Fruit fly (Drosophila melanogaster) whole organism, embryonic: Measurements from ENCODE around the gene Dmtn.

Source experiments
- Atf6 ChIP-seq: fragments of 200-800 bp; sonication (Bioruptor generic); IDR thresholded peaks from 2 replicates; pipeline ENCODE4 v1.3.6; 2022; ENCODE audit warnings: missing biosample characterization, missing genetic modification characterization
- CG10274 ChIP-seq: fragments of 200-800 bp; sonication (Bioruptor generic); optimal IDR thresholded peaks from 3 replicates; lab custom pipeline; 2017; ENCODE audit warnings: missing biosample characterization, mild to moderate bottlenecking, missing genetic modification characterization
- CG10462 ChIP-seq: fragments of 200-800 bp; sonication (Bioruptor generic); optimal IDR thresholded peaks from 2 replicates; lab custom pipeline; 2016; ENCODE audit warnings: missing biosample characterization, missing genetic modification characterization
- CG13123 ChIP-seq: fragments of 200-800 bp; sonication (Bioruptor generic); optimal IDR thresholded peaks from 2 replicates; lab custom pipeline; 2016; ENCODE audit warnings: missing biosample characterization, missing genetic modification characterization
- CG13775 ChIP-seq: fragments of 200-800 bp; sonication (Bioruptor generic); optimal IDR thresholded peaks from 3 replicates; lab custom pipeline; 2017; ENCODE audit warnings: missing biosample characterization, mild to moderate bottlenecking, missing genetic modification characterization
- CG14014 ChIP-seq: fragments of 200-800 bp; sonication (Bioruptor generic); IDR thresholded peaks from 2 replicates; pipeline ENCODE4 v1.3.6; 2022; ENCODE audit warnings: missing biosample characterization, missing genetic modification characterization
- CG15514 ChIP-seq: fragments of 200-800 bp; sonication (Bioruptor generic); optimal IDR thresholded peaks from 3 replicates; lab custom pipeline; 2017; ENCODE audit warnings: missing biosample characterization, missing genetic modification characterization, mild to moderate bottlenecking, moderate library complexity, missing genetic modification reagents
- CG17361 ChIP-seq: fragments of 200-800 bp; sonication (Bioruptor generic); IDR thresholded peaks from 3 replicates; pipeline ENCODE4 v1.3.6; 2022; ENCODE audit warnings: missing biosample characterization, missing genetic modification characterization
- CG18262 ChIP-seq: fragments of 200-800 bp; optimal IDR thresholded peaks from 3 replicates; lab custom pipeline; 2019; ENCODE audit warnings: missing biosample characterization, mild to moderate bottlenecking, missing genetic modification characterization, moderate library complexity
- CG32772 ChIP-seq: fragments of 200-800 bp; sonication (Bioruptor generic); IDR thresholded peaks from 2 replicates; pipeline ENCODE4 v1.3.6; 2022; ENCODE audit warnings: missing biosample characterization, missing genetic modification characterization
- CG3995 ChIP-seq: fragments of 200-800 bp; sonication (Bioruptor generic); optimal IDR thresholded peaks from 3 replicates; lab custom pipeline; 2016; ENCODE audit warnings: missing biosample characterization, missing genetic modification characterization
- CG42726 ChIP-seq: fragments of 200-800 bp; sonication (Bioruptor generic); IDR thresholded peaks from 2 replicates; pipeline ENCODE4 v1.3.6; 2022; ENCODE audit warnings: missing biosample characterization, missing genetic modification characterization; ENCODE audit not compliant: partially characterized antibody
- CG5953 ChIP-seq: fragments of 200-800 bp; sonication (Bioruptor generic); IDR thresholded peaks from 2 replicates; pipeline ENCODE4 v1.3.6; 2022; ENCODE audit warnings: missing biosample characterization, missing genetic modification characterization
- CG6175 ChIP-seq: fragments of 200-800 bp; sonication (Bioruptor generic); IDR thresholded peaks from 3 replicates; pipeline ENCODE4 v1.3.6; 2022; ENCODE audit warnings: missing biosample characterization, missing genetic modification characterization
- CG6272 ChIP-seq: fragments of 200-800 bp; sonication (Bioruptor generic); IDR thresholded peaks from 2 replicates; pipeline ENCODE4 v1.3.6; 2022; ENCODE audit warnings: missing biosample characterization, missing genetic modification characterization
- CG6765 ChIP-seq: fragments of 200-800 bp; sonication (Bioruptor generic); optimal IDR thresholded peaks from 3 replicates; lab custom pipeline; 2017; ENCODE audit warnings: missing biosample characterization, mild to moderate bottlenecking, missing genetic modification characterization
- CG6791 ChIP-seq: fragments of 200-800 bp; sonication (Bioruptor generic); IDR thresholded peaks from 3 replicates; pipeline ENCODE4 v1.3.6; 2022; ENCODE audit warnings: missing biosample characterization, missing genetic modification characterization; ENCODE audit not compliant: partially characterized antibody
- CG7372 ChIP-seq: fragments of 200-800 bp; sonication (Bioruptor generic); IDR thresholded peaks from 2 replicates; pipeline ENCODE4 v1.3.6; 2022; ENCODE audit warnings: missing biosample characterization, missing genetic modification characterization
- CG7745 ChIP-seq: fragments of 200-800 bp; sonication (Bioruptor generic); optimal IDR thresholded peaks from 2 replicates; lab custom pipeline; 2018; ENCODE audit warnings: missing biosample characterization, mild to moderate bottlenecking, missing genetic modification characterization, moderate library complexity
- CG7839 ChIP-seq: fragments of 200-800 bp; sonication (Bioruptor generic); optimal IDR thresholded peaks from 3 replicates; lab custom pipeline; 2018; ENCODE audit warnings: missing biosample characterization, mild to moderate bottlenecking, missing genetic modification characterization, moderate library complexity
- CG7987 ChIP-seq: fragments of 200-800 bp; sonication (Bioruptor generic); optimal IDR thresholded peaks from 2 replicates; lab custom pipeline; 2018; ENCODE audit warnings: missing biosample characterization, mild to moderate bottlenecking, missing genetic modification characterization, moderate library complexity
- Camta ChIP-seq: fragments of 200-800 bp; sonication (Bioruptor generic); optimal IDR thresholded peaks from 2 replicates; lab custom pipeline; 2016; ENCODE audit warnings: missing biosample characterization, missing genetic modification characterization
- D19A ChIP-seq: fragments of 200-800 bp; optimal IDR thresholded peaks from 3 replicates; lab custom pipeline; 2019; ENCODE audit warnings: missing biosample characterization, mild to moderate bottlenecking, missing genetic modification characterization, moderate library complexity
- HmgD ChIP-seq: fragments of 200-800 bp; sonication (Bioruptor generic); optimal IDR thresholded peaks from 3 replicates; lab custom pipeline; 2016; ENCODE audit warnings: missing biosample characterization, missing genetic modification characterization
- Hmx ChIP-seq: fragments of 200-800 bp; sonication (Bioruptor generic); optimal IDR thresholded peaks from 2 replicates; lab custom pipeline; 2016; ENCODE audit warnings: missing biosample characterization, missing genetic modification characterization
- Hr51 ChIP-seq, 2 experiments: fragments of 200-800 bp; sonication (Bioruptor generic); optimal IDR thresholded peaks; 2 replicates in 1 of 2; 3 replicates in 1 of 2; lab custom pipeline; 2016 to 2018; ENCODE audit warnings: missing biosample characterization in 2 of 2, missing genetic modification characterization in 2 of 2, mild to moderate bottlenecking in 1 of 2, moderate library complexity in 1 of 2
- Mrtf ChIP-seq: fragments of 200-800 bp; sonication (Bioruptor generic); IDR thresholded peaks from 3 replicates; pipeline ENCODE4 v1.3.6; 2022; ENCODE audit warnings: missing biosample characterization, missing genetic modification characterization
- NC2β ChIP-seq: fragments of 200-800 bp; sonication (Bioruptor generic); optimal IDR thresholded peaks from 2 replicates; lab custom pipeline; 2016; ENCODE audit warnings: missing biosample characterization, missing genetic modification characterization
- Side ChIP-seq: fragments of 200-800 bp; sonication (Bioruptor generic); optimal IDR thresholded peaks from 2 replicates; lab custom pipeline; 2016; ENCODE audit warnings: missing biosample characterization, missing genetic modification characterization
- Xrp1 ChIP-seq: fragments of 200-800 bp; sonication (Bioruptor generic); IDR thresholded peaks from 2 replicates; pipeline ENCODE4 v1.3.6; 2022; ENCODE audit warnings: missing biosample characterization, missing genetic modification characterization
- ab ChIP-seq: fragments of 200-800 bp; sonication (Bioruptor generic); optimal IDR thresholded peaks from 2 replicates; lab custom pipeline; 2016; ENCODE audit warnings: missing biosample characterization, missing genetic modification characterization
- al ChIP-seq: fragments of 200-800 bp; sonication (Bioruptor generic); IDR thresholded peaks from 2 replicates; pipeline ENCODE4 v1.3.6; 2022; ENCODE audit warnings: missing biosample characterization, missing genetic modification characterization
- bcd ChIP-seq: fragments of 200-800 bp; sonication (Bioruptor generic); optimal IDR thresholded peaks from 2 replicates; lab custom pipeline; 2017; ENCODE audit warnings: missing biosample characterization, mild to moderate bottlenecking, missing genetic modification characterization
- bigmax ChIP-seq: fragments of 200-800 bp; sonication (Bioruptor generic); optimal IDR thresholded peaks from 2 replicates; lab custom pipeline; 2018; ENCODE audit warnings: missing biosample characterization, mild to moderate bottlenecking, missing genetic modification characterization
- danr ChIP-seq: fragments of 200-800 bp; sonication (Bioruptor generic); IDR thresholded peaks from 2 replicates; pipeline ENCODE4 v1.3.6; 2022; ENCODE audit warnings: missing biosample characterization, missing genetic modification characterization
- dimm ChIP-seq: fragments of 200-800 bp; sonication (Bioruptor generic); IDR thresholded peaks from 2 replicates; pipeline ENCODE4 v1.3.6; 2022; ENCODE audit warnings: missing biosample characterization, missing genetic modification characterization
- ewg ChIP-seq: fragments of 200-800 bp; sonication (Bioruptor generic); optimal IDR thresholded peaks from 3 replicates; lab custom pipeline; 2017; ENCODE audit warnings: mild to moderate bottlenecking, missing biosample characterization, missing genetic modification reagents, missing genetic modification characterization
- fd96Cb ChIP-seq: fragments of 200-800 bp; sonication (Bioruptor generic); optimal IDR thresholded peaks from 2 replicates; lab custom pipeline; 2018; ENCODE audit warnings: missing biosample characterization, mild to moderate bottlenecking, missing genetic modification characterization, moderate library complexity
- gem ChIP-seq: fragments of 200-800 bp; sonication (Bioruptor generic); optimal IDR thresholded peaks from 2 replicates; lab custom pipeline; 2019; ENCODE audit warnings: missing biosample characterization, mild to moderate bottlenecking, missing genetic modification characterization, moderate library complexity
- ind ChIP-seq: fragments of 200-800 bp; sonication (Bioruptor generic); optimal IDR thresholded peaks from 3 replicates; lab custom pipeline; 2016; ENCODE audit warnings: missing biosample characterization, missing genetic modification characterization
- lab ChIP-seq: fragments of 200-800 bp; sonication (Bioruptor generic); optimal IDR thresholded peaks from 3 replicates; lab custom pipeline; 2017; ENCODE audit warnings: missing biosample characterization, missing genetic modification characterization, mild to moderate bottlenecking, moderate library complexity, missing genetic modification reagents
- lilli ChIP-seq: fragments of 200-800 bp; sonication (Bioruptor generic); optimal IDR thresholded peaks from 3 replicates; lab custom pipeline; 2016; ENCODE audit warnings: missing biosample characterization, missing genetic modification characterization
- luna ChIP-seq: fragments of 200-800 bp; sonication (Bioruptor generic); optimal IDR thresholded peaks from 2 replicates; lab custom pipeline; 2016; ENCODE audit warnings: missing biosample characterization, missing genetic modification characterization
- mld ChIP-seq: fragments of 200-800 bp; sonication (Bioruptor generic); IDR thresholded peaks from 3 replicates; pipeline ENCODE4 v1.3.6; 2022; ENCODE audit warnings: missing biosample characterization, missing genetic modification characterization; ENCODE audit not compliant: partially characterized antibody
- otp ChIP-seq: fragments of 200-800 bp; sonication (Bioruptor generic); IDR thresholded peaks from 3 replicates; pipeline ENCODE4, ENCODE4 v1.3.6; 2022; ENCODE audit warnings: missing biosample characterization, missing genetic modification characterization
- psq ChIP-seq: fragments of 200-800 bp; sonication (Bioruptor generic); optimal IDR thresholded peaks from 2 replicates; lab custom pipeline; 2017; ENCODE audit warnings: missing biosample characterization, missing genetic modification characterization
- rib ChIP-seq: fragments of 200-800 bp; sonication (Bioruptor generic); IDR thresholded peaks from 2 replicates; pipeline ENCODE4 v1.3.6; 2022; ENCODE audit warnings: missing biosample characterization, missing genetic modification characterization
- ro ChIP-seq: fragments of 200-800 bp; sonication (Bioruptor generic); IDR thresholded peaks from 2 replicates; pipeline ENCODE4 v1.3.6; 2022; ENCODE audit warnings: missing biosample characterization, missing genetic modification characterization
- row ChIP-seq: fragments of 200-800 bp; sonication (Bioruptor generic); IDR thresholded peaks from 3 replicates; pipeline ENCODE4 v1.3.6; 2022; ENCODE audit warnings: missing biosample characterization, missing genetic modification characterization
- vvl ChIP-seq: fragments of 200-800 bp; sonication (Bioruptor generic); IDR thresholded peaks from 2 replicates; pipeline ENCODE4 v1.3.6; 2022; ENCODE audit warnings: missing biosample characterization, missing genetic modification characterization
- zfh2 ChIP-seq: fragments of 200-800 bp; sonication (Bioruptor generic); optimal IDR thresholded peaks from 2 replicates; lab custom pipeline; 2016; ENCODE audit warnings: missing biosample characterization, missing genetic modification characterization

The Dmtn gene

DNA sequence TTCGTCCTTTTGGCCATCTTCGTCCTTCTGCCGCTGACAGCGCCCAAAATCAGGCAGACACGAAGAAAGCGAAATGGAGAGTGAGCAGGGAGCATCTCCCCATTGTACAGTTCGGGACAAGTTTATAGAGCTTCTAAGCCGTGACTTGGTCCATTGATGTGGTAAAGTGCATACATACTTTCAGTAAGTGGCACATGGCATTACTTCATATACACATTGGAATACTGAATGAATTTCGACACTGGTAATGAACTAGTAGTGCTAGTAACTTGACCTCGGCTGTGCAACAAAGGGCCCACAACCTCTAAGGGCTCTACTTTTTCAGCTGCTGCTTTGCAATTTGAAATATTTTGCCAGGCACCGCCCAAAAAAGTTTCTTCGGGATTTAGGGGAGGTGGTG lies 10.5 kb upstream of the Dmtn start (continued):
- peak; percentile 55; the same call in 1 of the 2 replicates for TF ChIP-seq dimm (GFP tag; lab: Robert Waterston, UW)
- no peak for TF ChIP-seq psq (GFP tag; lab: Kevin White, UChicago)
- peak; percentile 59; the same call in 2 of the 3 replicates for TF ChIP-seq CG6175 (GFP tag; lab: Robert Waterston, UW)
- TF ChIP-seq Xrp1 (GFP tag; lab: Robert Waterston, UW), result peak; percentile 73
- TF ChIP-seq CG3995 (GFP tag; lab: Kevin White, UChicago), result peak; percentile 50
- TF ChIP-seq ind (GFP tag; lab: Kevin White, UChicago), result peak; percentile 84
- 0 out of 2 replicates have a peak, but pooled peaks have one; percentile 28 for TF ChIP-seq danr (GFP tag; lab: Robert Waterston, UW)
- TF ChIP-seq Hr51 (GFP tag; optimal IDR thresholded peaks at IDR 0.05; lab: Kevin White, UChicago), result peak; percentile 50 to 72
- no peak for TF ChIP-seq mld (GFP tag; lab: Robert Waterston, UW)
- TF ChIP-seq ewg, result peak; percentile 44
- TF ChIP-seq CG7839 (tag; lab: Kevin White, UChicago), result peak; percentile 87
- TF ChIP-seq D19A (tag; lab: Kevin White, UChicago), result peak; percentile 48
- TF ChIP-seq zfh2 (GFP tag; lab: Kevin White, UChicago), result peak; percentile 66
- TF ChIP-seq HmgD (GFP tag; lab: Kevin White, UChicago), result no peak
- TF ChIP-seq row (GFP tag; lab: Robert Waterston, UW), result peak; percentile 80
- no peak for TF ChIP-seq bigmax
- TF ChIP-seq CG7987 (GFP tag; lab: Kevin White, UChicago), result peak; percentile 42
- no peak for TF ChIP-seq CG13123 (GFP tag; lab: Kevin White, UChicago)
- 0 out of 2 replicates have a peak, but pooled peaks have one; percentile 21 for TF ChIP-seq rib (GFP tag; lab: Robert Waterston, UW)
- TF ChIP-seq gem (tag; lab: Kevin White, UChicago), result peak; percentile 80
- 0 out of 2 replicates have a peak, but pooled peaks have one; percentile 37 for TF ChIP-seq CG6272 (GFP tag; lab: Robert Waterston, UW)
- peak; percentile 78 for TF ChIP-seq CG15514 (GFP tag; lab: Kevin White, UChicago)
- peak; percentile 69 for TF ChIP-seq CG7372 (GFP tag; lab: Robert Waterston, UW)
- peak; percentile 69 for TF ChIP-seq Side (GFP tag; lab: Kevin White, UChicago)
- peak; percentile 70 for TF ChIP-seq CG32772
- TF ChIP-seq luna, result peak; percentile 47
- peak; percentile 18 for TF ChIP-seq CG10462 (GFP tag; lab: Kevin White, UChicago)
- TF ChIP-seq NC2β (GFP tag; lab: Kevin White, UChicago), result peak; percentile 34
- peak; percentile 75 for TF ChIP-seq CG5953 (GFP tag; lab: Robert Waterston, UW)
- peak; percentile 62 for TF ChIP-seq fd96Cb (tag; lab: Kevin White, UChicago)
- peak; percentile 54 for TF ChIP-seq CG13775 (GFP tag; lab: Kevin White, UChicago)
- TF ChIP-seq CG6791 (GFP tag; lab: Robert Waterston, UW), result no peak
- TF ChIP-seq CG7745 (tag; lab: Kevin White, UChicago), result no peak
- TF ChIP-seq ab (GFP tag; lab: Kevin White, UChicago), result peak; percentile 18
- peak; percentile 87 for TF ChIP-seq vvl (GFP tag; lab: Robert Waterston, UW)
- TF ChIP-seq CG14014, result peak; percentile 87
- no peak for TF ChIP-seq Hmx
- peak; percentile 64 for TF ChIP-seq al (GFP tag; lab: Robert Waterston, UW)
- peak; percentile 75 for TF ChIP-seq CG6765 (GFP tag; lab: Kevin White, UChicago)
- TF ChIP-seq Camta (GFP tag; lab: Kevin White, UChicago), result peak; percentile 48
- TF ChIP-seq bcd (GFP tag; lab: Kevin White, UChicago), result peak; percentile 79
- TF ChIP-seq CG17361 (GFP tag; lab: Robert Waterston, UW), result peak; percentile 62; the same call in 2 of the 3 replicates
- peak; percentile 40; the same call in 1 of the 2 replicates for TF ChIP-seq ro (GFP tag; lab: Robert Waterston, UW)
- peak; percentile 57 for TF ChIP-seq CG18262 (tag; lab: Kevin White, UChicago)
- peak; percentile 93 for TF ChIP-seq lab (GFP tag; lab: Kevin White, UChicago)
- peak; percentile 75; the same call in 2 of the 3 replicates for TF ChIP-seq otp (GFP tag; lab: Robert Waterston, UW)
- peak; percentile 85 for TF ChIP-seq lilli
- peak; percentile 83 for TF ChIP-seq Atf6 (GFP tag; lab: Robert Waterston, UW)
- TF ChIP-seq CG42726 (GFP tag; lab: Robert Waterston, UW), result no peak
- TF ChIP-seq CG10274, result peak; percentile 36
- TF ChIP-seq Mrtf (GFP tag; lab: Robert Waterston, UW), result peak; percentile 88
